Worm (Caenorhabditis elegans) whole organism, L4 larva: ENCODE data around the gene col-124.
A peak's percentile ranks its signal among the peaks of the same experiment; 100 is the strongest.

ENCODE experiments used
- D1046.2 ChIP-seq: fragments of 200-800 bp; sonication (Bioruptor generic); IDR thresholded peaks from 2 replicates; pipeline ENCODE4 v1.3.6; 2022; ENCODE audit warnings: missing genetic modification characterization, missing compliant biosample characterization
- F49E8.2 ChIP-seq: sonication (generic microtip); optimal IDR thresholded peaks from 2 replicates; lab custom pipeline; 2016; ENCODE audit warnings: missing compliant biosample characterization, mild to moderate bottlenecking, missing genetic modification characterization, borderline replicate concordance
- Y105C5A.15 ChIP-seq: fragments of 200-800 bp; sonication (Bioruptor generic); IDR thresholded peaks from 2 replicates; pipeline ENCODE4 v1.3.6; 2022; ENCODE audit warnings: missing genetic modification characterization, missing compliant biosample characterization
- ceh-82 ChIP-seq: sonication (generic microtip); optimal IDR thresholded peaks from 2 replicates; lab custom pipeline; 2017; ENCODE audit warnings: missing biosample characterization, missing genetic modification characterization
- ces-1 ChIP-seq: fragments of 150-350 bp; sonication (generic microtip); optimal IDR thresholded peaks from 4 replicates; lab custom pipeline; 2014; ENCODE audit warnings: missing biosample characterization, missing genetic modification reagents, missing genetic modification characterization
- duxl-1 ChIP-seq: sonication (generic microtip); optimal IDR thresholded peaks from 2 replicates; lab custom pipeline; 2016; ENCODE audit warnings: mild to moderate bottlenecking, missing genetic modification characterization, moderate library complexity, missing compliant biosample characterization; ENCODE audit not compliant: poor library complexity
- fos-1 ChIP-seq: fragments of 150-350 bp; optimal IDR thresholded peaks from 2 replicates; lab custom pipeline; 2014; ENCODE audit warnings: missing biosample characterization, missing genetic modification characterization
- jun-1 ChIP-seq: fragments of 150-350 bp; optimal IDR thresholded peaks from 2 replicates; lab custom pipeline; 2014; ENCODE audit warnings: missing biosample characterization, missing genetic modification reagents, missing genetic modification characterization
- lin-39 ChIP-seq: fragments of 150-350 bp; optimal IDR thresholded peaks from 2 replicates; lab custom pipeline; 2014; ENCODE audit warnings: missing biosample characterization, missing genetic modification reagents, missing genetic modification characterization
- nhr-10 ChIP-seq: fragments of 150-350 bp; optimal IDR thresholded peaks from 2 replicates; lab custom pipeline; 2014; ENCODE audit warnings: missing biosample characterization, missing genetic modification characterization
- nhr-237 ChIP-seq: sonication (generic microtip); optimal IDR thresholded peaks from 2 replicates; lab custom pipeline; 2017; ENCODE audit warnings: missing biosample characterization, missing genetic modification characterization
- nhr-48 ChIP-seq: sonication (generic microtip); optimal IDR thresholded peaks from 2 replicates; lab custom pipeline; 2016; ENCODE audit warnings: mild to moderate bottlenecking, missing genetic modification characterization, missing compliant biosample characterization
- pqm-1 ChIP-seq: sonication (generic microtip); optimal IDR thresholded peaks from 2 replicates; lab custom pipeline; 2017; ENCODE audit warnings: missing biosample characterization, missing genetic modification characterization

ce11 chrIV:10170808-10171207 lies 45.4 kb upstream of the col-124 start:
- TF ChIP-seq nhr-48 (tag; lab: Kevin White, UChicago), result no peak
- TF ChIP-seq lin-39 (tag; lab: Kevin White, UChicago), result no peak
- TF ChIP-seq nhr-10, result no peak
- TF ChIP-seq pqm-1 (tag; lab: Kevin White, UChicago), result no peak
- TF ChIP-seq ces-1, result peak; percentile 92
- TF ChIP-seq D1046.2, result no peak
- no peak for TF ChIP-seq fos-1 (tag; lab: Kevin White, UChicago)
- TF ChIP-seq jun-1 (tag; lab: Kevin White, UChicago), result no peak
- TF ChIP-seq nhr-237 (tag; lab: Kevin White, UChicago), result no peak
- no peak for TF ChIP-seq ceh-82 (tag; lab: Kevin White, UChicago)
- no peak for TF ChIP-seq F49E8.2 (tag; lab: Kevin White, UChicago)
- no peak for TF ChIP-seq Y105C5A.15
- TF ChIP-seq duxl-1 (tag; lab: Kevin White, UChicago), result no peak
